Worm (Caenorhabditis elegans) whole organism, mixed stage, embryonic: ENCODE data around the gene saeg-2.

Experiments
- blmp-1 ChIP-seq: fragments of 150-350 bp; optimal IDR thresholded peaks from 2 replicates; lab custom pipeline; 2014; ENCODE audit warnings: missing biosample characterization, missing genetic modification characterization
- ces-1 ChIP-seq: fragments of 150-350 bp; optimal IDR thresholded peaks from 2 replicates; lab custom pipeline; 2014; ENCODE audit warnings: missing biosample characterization, missing genetic modification reagents, missing genetic modification characterization
- elt-3 ChIP-seq: fragments of 150-350 bp; optimal IDR thresholded peaks from 2 replicates; lab custom pipeline; 2014; ENCODE audit warnings: missing biosample characterization, missing genetic modification characterization
- flh-1 ChIP-seq: fragments of 200-800 bp; sonication (Bioruptor generic); optimal IDR thresholded peaks from 2 replicates; lab custom pipeline; 2018; ENCODE audit warnings: mild to moderate bottlenecking, missing genetic modification characterization, moderate library complexity, missing compliant biosample characterization
- lin-13 ChIP-seq: fragments of 150-350 bp; optimal IDR thresholded peaks from 2 replicates; lab custom pipeline; 2014; ENCODE audit warnings: missing biosample characterization, missing genetic modification characterization
- lin-32 ChIP-seq: fragments of 200-800 bp; sonication (Bioruptor generic); optimal IDR thresholded peaks from 2 replicates; lab custom pipeline; 2018; ENCODE audit warnings: mild to moderate bottlenecking, missing genetic modification characterization, missing compliant biosample characterization
- mab-5 ChIP-seq: fragments of 150-350 bp; optimal IDR thresholded peaks from 2 replicates; lab custom pipeline; 2014; ENCODE audit warnings: missing biosample characterization, missing genetic modification characterization
- nhr-237 ChIP-seq: fragments of 150-350 bp; optimal IDR thresholded peaks from 2 replicates; lab custom pipeline; 2014; ENCODE audit warnings: missing biosample characterization, missing genetic modification characterization
- nhr-28 ChIP-seq: fragments of 150-350 bp; optimal IDR thresholded peaks from 2 replicates; lab custom pipeline; 2014; ENCODE audit warnings: missing biosample characterization, missing genetic modification characterization
- nhr-76 ChIP-seq: sonication (generic microtip); optimal IDR thresholded peaks from 2 replicates; lab custom pipeline; 2017; ENCODE audit warnings: missing biosample characterization, missing genetic modification characterization
- snpc-4 ChIP-seq: fragments of 150-350 bp; optimal IDR thresholded peaks from 2 replicates; lab custom pipeline; 2014; ENCODE audit warnings: missing biosample characterization, missing genetic modification characterization
- ztf-11 ChIP-seq: fragments of 150-350 bp; optimal IDR thresholded peaks from 2 replicates; lab custom pipeline; 2014; ENCODE audit warnings: missing biosample characterization, missing genetic modification characterization

DNA sequence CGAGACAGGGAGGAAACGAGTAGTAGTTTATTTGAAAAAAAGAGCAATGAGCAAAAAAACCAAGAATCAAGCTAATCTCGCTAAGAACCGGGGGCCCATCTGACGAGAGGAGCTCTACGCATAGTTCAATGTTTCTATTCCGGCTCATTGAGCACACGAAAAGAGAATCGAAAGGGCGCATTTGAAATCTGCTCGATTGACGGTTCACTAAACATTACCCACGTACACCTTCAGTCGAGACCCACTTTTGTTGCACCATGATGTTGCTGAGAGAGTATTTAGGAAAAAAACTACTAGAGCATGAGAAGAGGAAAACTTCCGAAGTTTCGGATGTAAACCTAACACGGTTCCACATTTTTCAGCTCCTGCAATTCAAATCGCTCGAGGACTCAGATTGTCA lies 15.2 kb upstream of the saeg-2 start:
- TF ChIP-seq lin-32 (GFP tag; lab: Kevin White, UChicago): no peak
- TF ChIP-seq flh-1 (GFP tag; lab: Kevin White, UChicago): no peak
- no peak for TF ChIP-seq snpc-4 (tag; lab: Kevin White, UChicago)
- TF ChIP-seq nhr-237 (tag; lab: Kevin White, UChicago): no peak
- no peak for TF ChIP-seq ztf-11 (tag; lab: Kevin White, UChicago)
- no peak for TF ChIP-seq elt-3 (tag; lab: Kevin White, UChicago)
- TF ChIP-seq ces-1 (GFP tag; lab: Kevin White, UChicago): no peak
- no peak for TF ChIP-seq nhr-28 (tag; lab: Kevin White, UChicago)
- no peak for TF ChIP-seq lin-13
- no peak for TF ChIP-seq nhr-76
- no peak for TF ChIP-seq mab-5 (tag; lab: Kevin White, UChicago)
- no peak for TF ChIP-seq blmp-1 (tag; lab: Kevin White, UChicago)
